Fruit fly (Drosophila melanogaster): Measurements from ENCODE around the gene brat.

- TF ChIP-seq cic (GFP tag; optimal IDR thresholded peaks at IDR 0.05) (no peak), CG1620 (GFP tag; optimal IDR thresholded peaks at IDR 0.05) (no peak), toe (GFP tag; optimal IDR thresholded peaks at IDR 0.05) (no peak), cnc (optimal IDR thresholded peaks at IDR 0.05) (no peak), Clk (GFP tag; optimal IDR thresholded peaks at IDR 0.05) (no peak), CG7045 (GFP tag; optimal IDR thresholded peaks at IDR 0.05) (no peak), tj (GFP tag; optimal IDR thresholded peaks at IDR 0.05) (no peak)
Measured at dm6 chr2L:19212401-19212800, 78.8 kb downstream of the brat start.

Data from whole organism, adult.